Fruit fly (Drosophila melanogaster): Measurements from ENCODE around the gene CG17272.

The CG17272 gene

DNA sequence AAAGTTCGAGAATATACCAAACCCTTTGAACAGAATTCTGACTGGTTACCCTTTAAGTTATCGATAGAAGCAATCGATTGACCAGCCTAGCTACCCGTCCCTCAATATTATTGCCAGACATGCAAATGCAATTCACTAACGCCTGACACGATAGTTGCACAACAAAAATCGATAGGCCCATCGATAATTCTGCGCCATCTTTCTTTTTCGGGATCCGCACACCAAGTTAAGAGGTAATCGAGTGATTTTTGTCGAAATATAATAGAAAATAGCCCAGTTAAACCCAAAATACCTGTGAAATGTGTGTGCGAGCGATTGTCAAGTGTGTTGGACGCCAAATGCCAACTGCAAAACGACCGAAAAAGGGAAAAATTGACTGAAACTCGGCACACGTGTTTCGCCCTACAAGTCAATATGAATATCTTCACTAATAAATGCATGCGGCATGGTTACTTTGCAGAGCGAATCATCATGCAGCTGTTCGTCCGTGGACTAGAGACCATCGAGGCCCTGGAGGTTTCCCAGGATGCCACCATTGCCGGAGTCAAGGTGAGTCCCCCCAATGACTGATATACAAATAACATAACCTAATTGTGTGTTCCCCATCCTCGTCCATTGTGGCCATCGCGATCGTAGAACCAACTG, 26.5 kb upstream of the CG17272 start, which contains the start of gene RpS30 (continued):
- TF ChIP-seq CG34224 (GFP tag; IDR thresholded peaks at IDR 0.05; ENCODE audit: partially characterized antibody) (peak; percentile 94), crp (GFP tag; optimal IDR thresholded peaks at IDR 0.05) (peak in 1 of 2 experiments; percentile 16), ase (GFP tag; IDR thresholded peaks at IDR 0.05) (no peak), wek (GFP tag; optimal IDR thresholded peaks at IDR 0.05) (no peak), tll (GFP tag; optimal IDR thresholded peaks at IDR 0.05) (peak in 1 of 2 experiments; percentile 31), NK7.1 (GFP tag; optimal IDR thresholded peaks at IDR 0.05) (no peak), CG17385 (GFP tag; optimal IDR thresholded peaks at IDR 0.05) (no peak), aop (GFP tag; IDR thresholded peaks at IDR 0.05) (no peak), NfI (GFP tag; optimal IDR thresholded peaks at IDR 0.05) (peak; percentile 52), CG17186 (GFP tag; optimal IDR thresholded peaks at IDR 0.05) (peak; percentile 80), CG1233 (GFP tag; optimal IDR thresholded peaks at IDR 0.05) (peak; percentile 16), dm (GFP tag; optimal IDR thresholded peaks at IDR 0.05) (peak; percentile 91), sug (tag; optimal IDR thresholded peaks at IDR 0.05) (peak; percentile 60), maf-S (GFP tag; optimal IDR thresholded peaks at IDR 0.05) (peak; percentile 14), CG4617 (GFP tag; optimal IDR thresholded peaks at IDR 0.05; ENCODE audit: borderline replicate concordance) (peak; percentile 74), Fer2 (tag; optimal IDR thresholded peaks at IDR 0.05) (no peak), CG15479 (GFP tag; optimal IDR thresholded peaks at IDR 0.05) (peak; percentile 89), CG8281 (tag; optimal IDR thresholded peaks at IDR 0.05) (peak; percentile 81), tio (GFP tag; optimal IDR thresholded peaks at IDR 0.05) (no peak), CG15601 (tag; optimal IDR thresholded peaks at IDR 0.05) (peak; percentile 55), NC2β (GFP tag; optimal IDR thresholded peaks at IDR 0.05) (peak; percentile 76), CG14860 (GFP tag; IDR thresholded peaks at IDR 0.05; ENCODE audit: partially characterized antibody) (peak; percentile 95), grau (tag; optimal IDR thresholded peaks at IDR 0.05) (peak; percentile 49), CG10267 (tag; optimal IDR thresholded peaks at IDR 0.05) (peak; percentile 74), unpg (GFP tag; optimal IDR thresholded peaks at IDR 0.05) (no peak), Pdp1 (GFP tag; optimal IDR thresholded peaks at IDR 0.05) (peak in 1 of 2 experiments; percentile 92), CG34376 (GFP tag; optimal IDR thresholded peaks at IDR 0.05) (peak; percentile 44), CG8089 (GFP tag; optimal IDR thresholded peaks at IDR 0.05) (peak; percentile 22), Atf-2 (GFP tag; optimal IDR thresholded peaks at IDR 0.05) (no peak), pb (GFP tag; optimal IDR thresholded peaks at IDR 0.05) (peak; percentile 16), unc-4 (GFP tag; IDR thresholded peaks at IDR 0.05; ENCODE audit: partially characterized antibody) (peak; percentile 98), CG11723 (GFP tag; optimal IDR thresholded peaks at IDR 0.05) (no peak), Dip2 (GFP tag; IDR thresholded peaks at IDR 0.05) (no peak), knrl (GFP tag; IDR thresholded peaks at IDR 0.05; ENCODE audit: partially characterized antibody) (peak; percentile 96), Camta (GFP tag; optimal IDR thresholded peaks at IDR 0.05) (no peak), CG10565 (GFP tag; optimal IDR thresholded peaks at IDR 0.05) (no peak), CG13296 (GFP tag; optimal IDR thresholded peaks at IDR 0.05) (peak; percentile 11), CG13624 (GFP tag; optimal IDR thresholded peaks at IDR 0.05) (peak; percentile 33), Dip3 (GFP tag; optimal IDR thresholded peaks at IDR 0.05) (peak; percentile 23), YL-1 (GFP tag; optimal IDR thresholded peaks at IDR 0.05) (peak; percentile 97), zen2 (GFP tag; IDR thresholded peaks at IDR 0.05; ENCODE audit: partially characterized antibody) (peak; percentile 87), CG7372 (GFP tag; IDR thresholded peaks at IDR 0.05) (no peak), CG3847 (GFP tag; IDR thresholded peaks at IDR 0.05) (peak; percentile 71), CG2116 (GFP tag; optimal IDR thresholded peaks at IDR 0.05) (peak; percentile 95), tin (GFP tag; optimal IDR thresholded peaks at IDR 0.05) (no peak)
